Worm (Caenorhabditis elegans) whole organism, L4/young adult: ENCODE measurements around the gene hrg-7.

Source experiments
- W03F9.2 ChIP-seq: fragments of 150-350 bp; optimal IDR thresholded peaks from 2 replicates; lab custom pipeline; 2014; ENCODE audit warnings: missing biosample characterization, missing genetic modification characterization
- dao-5 ChIP-seq: sonication (generic microtip); optimal IDR thresholded peaks from 2 replicates; lab custom pipeline; 2016; ENCODE audit warnings: missing genotype, missing genetic modification characterization, moderate library complexity, missing compliant biosample characterization
- him-1 ChIP-seq: sonication (generic microtip); optimal IDR thresholded peaks from 2 replicates; lab custom pipeline; 2016; ENCODE audit warnings: missing genotype, missing genetic modification reagents, missing genetic modification characterization, missing compliant biosample characterization

ce11 chrV:12697364-12697901 is 44.4 kb upstream of the hrg-7 start, which contains the start of gene istr-1:
- no peak for TF ChIP-seq W03F9.2 (tag; lab: Kevin White, UChicago)
- no peak for TF ChIP-seq dao-5
- TF ChIP-seq him-1 (tag; lab: Kevin White, UChicago), result no peak
